Fruit fly (Drosophila melanogaster): ENCODE results near the gene CG42709.

CG42709 gene

DNA sequence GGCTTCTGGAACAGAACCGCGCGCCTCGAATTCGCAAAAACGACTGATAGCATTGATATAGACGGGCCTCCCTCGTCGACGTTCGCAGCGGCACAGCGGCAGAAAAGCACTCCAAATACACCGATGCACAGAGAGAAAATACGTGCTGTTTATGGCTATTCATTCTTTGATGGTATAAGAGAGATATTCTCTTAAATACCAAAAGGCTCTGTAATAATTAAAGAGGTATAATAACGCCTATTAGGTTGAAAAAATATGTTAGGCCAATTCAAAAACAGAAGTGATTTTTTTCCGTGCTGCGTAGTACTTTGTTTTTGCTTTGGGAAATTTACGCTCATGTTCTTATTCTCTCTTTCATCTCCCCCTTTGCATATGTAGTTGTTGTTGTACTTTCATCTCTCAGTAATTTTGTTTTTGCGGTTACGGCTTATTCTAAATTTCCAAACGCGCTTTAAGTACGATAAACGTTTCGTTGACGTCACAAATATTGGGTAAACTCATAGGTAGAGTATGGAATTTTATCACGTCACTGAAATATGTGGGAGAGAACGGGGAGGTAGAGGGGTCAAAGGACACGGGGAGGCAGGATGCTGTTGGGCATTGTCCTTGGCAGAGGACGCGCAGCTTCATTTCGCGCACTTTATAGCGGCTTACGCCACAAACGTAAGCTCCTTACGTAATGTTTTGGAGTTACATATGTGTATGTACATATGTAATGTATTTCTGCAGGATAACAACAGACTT is 53.2 kb downstream of the CG42709 start, which contains the start of gene nebu (continued):
- TF ChIP-seq CG4617 (GFP tag; optimal IDR thresholded peaks at IDR 0.05; ENCODE audit: borderline replicate concordance) (peak; percentile 81), seq (GFP tag; IDR thresholded peaks at IDR 0.05) (peak; percentile 94), Ets97D (GFP tag; optimal IDR thresholded peaks at IDR 0.05) (peak; percentile 88), sug (tag; optimal IDR thresholded peaks at IDR 0.05) (peak; percentile 92), ssp (GFP tag; IDR thresholded peaks at IDR 0.05) (no peak; the same call in 1 of the 2 replicates), nau (GFP tag; optimal IDR thresholded peaks at IDR 0.05) (peak; percentile 93), CG3281 (GFP tag; optimal IDR thresholded peaks at IDR 0.05) (peak; percentile 98), CG1024 (GFP tag; IDR thresholded peaks at IDR 0.05) (peak; percentile 85), eyg (GFP tag; optimal IDR thresholded peaks at IDR 0.05) (peak; percentile 96), p53 (GFP tag; optimal IDR thresholded peaks at IDR 0.05) (peak; percentile 90), cg (GFP tag; optimal IDR thresholded peaks at IDR 0.05) (no peak), h (optimal IDR thresholded peaks at IDR 0.05) (no peak), Dref (GFP tag; IDR thresholded peaks at IDR 0.05) (no peak), CG1647 (GFP tag; optimal IDR thresholded peaks at IDR 0.05) (peak; percentile 95), Bgb (GFP tag; IDR thresholded peaks at IDR 0.05; ENCODE audit: partially characterized antibody) (no peak; the same call in 1 of the 2 replicates), usp (GFP tag; optimal IDR thresholded peaks at IDR 0.05) (no peak), B-H1 (GFP tag; IDR thresholded peaks at IDR 0.05) (peak; percentile 94), zfh1 (GFP tag; IDR thresholded peaks at IDR 0.05) (peak; percentile 96), ewg (GFP tag; optimal IDR thresholded peaks at IDR 0.05) (peak; percentile 87), CG12104 (GFP tag; optimal IDR thresholded peaks at IDR 0.05) (peak; percentile 93), cas (GFP tag; IDR thresholded peaks at IDR 0.05) (peak; percentile 92), abd-A (tag; optimal IDR thresholded peaks at IDR 0.05) (peak; percentile 90), gsb-n (tag; optimal IDR thresholded peaks at IDR 0.05) (peak; percentile 74), CG10462 (GFP tag; optimal IDR thresholded peaks at IDR 0.05) (peak; percentile 89), HLH4C (GFP tag; IDR thresholded peaks at IDR 0.05; ENCODE audit: partially characterized antibody) (no peak), Hr3 (GFP tag; optimal IDR thresholded peaks at IDR 0.05) (peak; percentile 93), Doc2 (GFP tag; IDR thresholded peaks at IDR 0.05) (no peak), CG1529 (GFP tag; optimal IDR thresholded peaks at IDR 0.05) (peak; percentile 82), dmrt11E (tag; optimal IDR thresholded peaks at IDR 0.05) (peak; percentile 78), CG16815 (GFP tag; optimal IDR thresholded peaks at IDR 0.05) (peak; percentile 92), Six4 (GFP tag; optimal IDR thresholded peaks at IDR 0.05) (peak; percentile 89), ERR (GFP tag; optimal IDR thresholded peaks at IDR 0.05) (peak; percentile 97), Dek (tag; optimal IDR thresholded peaks at IDR 0.05) (peak; percentile 97), Mad (GFP tag; optimal IDR thresholded peaks at IDR 0.05) (peak; percentile 90), ci (GFP tag; IDR thresholded peaks at IDR 0.05) (no peak; the same call in none of the 3 replicates), Kr (GFP tag; optimal IDR thresholded peaks at IDR 0.05) (no peak), sna (GFP tag; IDR thresholded peaks at IDR 0.05; ENCODE audit: partially characterized antibody) (no peak), CG9215 (GFP tag; IDR thresholded peaks at IDR 0.05) (peak; percentile 94), Rx (GFP tag; IDR thresholded peaks at IDR 0.05) (no peak; the same call in 1 of the 2 replicates), wor (GFP tag; IDR thresholded peaks at IDR 0.05) (peak; percentile 84), CG12219 (GFP tag; optimal IDR thresholded peaks at IDR 0.05) (peak; percentile 93), psq (GFP tag; optimal IDR thresholded peaks at IDR 0.05) (peak; percentile 67), Myb (GFP tag; optimal IDR thresholded peaks at IDR 0.05) (peak; percentile 89), lola (GFP tag; optimal IDR thresholded peaks at IDR 0.05) (peak in 1 of 3 experiments; percentile 71), pros (GFP tag; optimal IDR thresholded peaks at IDR 0.05) (no peak), CG11085 (GFP tag; IDR thresholded peaks at IDR 0.05) (no peak; the same call in 1 of the 2 replicates), Camta (GFP tag; optimal IDR thresholded peaks at IDR 0.05) (peak; percentile 90), sqz (GFP tag; optimal IDR thresholded peaks at IDR 0.05) (peak; percentile 72), fd64A (GFP tag; optimal IDR thresholded peaks at IDR 0.05) (peak; percentile 48), CG15269 (tag; optimal IDR thresholded peaks at IDR 0.05) (peak; percentile 97)
